Worm (Caenorhabditis elegans) whole organism, late embryonic: ENCODE data around the gene wht-4.

ENCODE experiments used
- C08G9.2 ChIP-seq: sonication (generic microtip); optimal IDR thresholded peaks from 2 replicates; lab custom pipeline; 2016; ENCODE audit warnings: mild to moderate bottlenecking, missing genetic modification characterization, moderate library complexity, missing compliant biosample characterization
- F13H6.1 ChIP-seq: sonication (generic microtip); optimal IDR thresholded peaks from 2 replicates; lab custom pipeline; 2016; ENCODE audit warnings: missing genetic modification characterization, missing compliant biosample characterization
- K02D7.2 ChIP-seq: sonication (generic microtip); optimal IDR thresholded peaks from 2 replicates; lab custom pipeline; 2017; ENCODE audit warnings: mild to moderate bottlenecking, missing genetic modification characterization, missing compliant biosample characterization
- K09A11.1 ChIP-seq: sonication (generic microtip); optimal IDR thresholded peaks from 2 replicates; lab custom pipeline; 2017; ENCODE audit warnings: antibody characterized with exemption, mild to moderate bottlenecking, missing genetic modification characterization, missing compliant biosample characterization; ENCODE audit not compliant: insufficient read depth
- ahr-1 ChIP-seq: sonication (generic microtip); optimal IDR thresholded peaks from 2 replicates; lab custom pipeline; 2016; ENCODE audit warnings: missing genetic modification characterization, missing compliant biosample characterization
- ama-1 ChIP-seq: fragments of 150-350 bp; optimal IDR thresholded peaks from 2 replicates; lab custom pipeline; 2014
- ceh-14 ChIP-seq: sonication (generic microtip); optimal IDR thresholded peaks from 2 replicates; lab custom pipeline; 2016; ENCODE audit warnings: missing genotype, missing genetic modification characterization, missing compliant biosample characterization
- ceh-18 ChIP-seq: sonication (generic microtip); optimal IDR thresholded peaks from 2 replicates; lab custom pipeline; 2016; ENCODE audit warnings: missing genetic modification characterization, missing compliant biosample characterization
- ceh-19 ChIP-seq: fragments of 200-800 bp; sonication (Bioruptor generic); optimal IDR thresholded peaks from 2 replicates; lab custom pipeline; 2018; ENCODE audit warnings: mild to moderate bottlenecking, missing genetic modification characterization, missing compliant biosample characterization
- ceh-2 ChIP-seq: sonication (generic microtip); optimal IDR thresholded peaks from 2 replicates; lab custom pipeline; 2016; ENCODE audit warnings: missing genotype, missing genetic modification characterization, missing compliant biosample characterization
- ceh-22 ChIP-seq: sonication (generic microtip); optimal IDR thresholded peaks from 2 replicates; lab custom pipeline; 2017; ENCODE audit warnings: missing biosample characterization, missing genetic modification characterization
- ceh-30 ChIP-seq: fragments of 150-350 bp; optimal IDR thresholded peaks from 2 replicates; lab custom pipeline; 2014; ENCODE audit warnings: missing biosample characterization, missing genetic modification characterization
- ceh-31 ChIP-seq: sonication (generic microtip); optimal IDR thresholded peaks from 2 replicates; lab custom pipeline; 2016; ENCODE audit warnings: missing genetic modification characterization, missing compliant biosample characterization
- ceh-6 ChIP-seq: fragments of 200-800 bp; sonication (Bioruptor generic); optimal IDR thresholded peaks from 2 replicates; lab custom pipeline; 2018; ENCODE audit warnings: mild to moderate bottlenecking, missing genetic modification characterization, missing compliant biosample characterization
- ceh-9 ChIP-seq: sonication (generic microtip); optimal IDR thresholded peaks from 2 replicates; lab custom pipeline; 2016; ENCODE audit warnings: mild to moderate bottlenecking, missing genetic modification characterization, inconsistent platforms, missing compliant biosample characterization
- dve-1 ChIP-seq: sonication (generic microtip); optimal IDR thresholded peaks from 2 replicates; lab custom pipeline; 2017; ENCODE audit warnings: antibody characterized with exemption, mild to moderate bottlenecking, missing genetic modification characterization, missing compliant biosample characterization
- elt-4 ChIP-seq: sonication (generic microtip); optimal IDR thresholded peaks from 2 replicates; lab custom pipeline; 2016; ENCODE audit warnings: missing genetic modification characterization, missing compliant biosample characterization
- ets-4 ChIP-seq: sonication (generic microtip); optimal IDR thresholded peaks from 2 replicates; lab custom pipeline; 2016; ENCODE audit warnings: missing genetic modification characterization, missing compliant biosample characterization
- hlh-13 ChIP-seq: fragments of 200-800 bp; sonication (Bioruptor generic); optimal IDR thresholded peaks from 2 replicates; lab custom pipeline; 2018; ENCODE audit warnings: mild to moderate bottlenecking, missing genetic modification characterization, missing compliant biosample characterization
- hlh-15 ChIP-seq: sonication (generic microtip); optimal IDR thresholded peaks from 2 replicates; lab custom pipeline; 2016; ENCODE audit warnings: missing genetic modification characterization, missing compliant biosample characterization
- lin-11 ChIP-seq: fragments of 200-800 bp; sonication (Bioruptor generic); optimal IDR thresholded peaks from 2 replicates; lab custom pipeline; 2018; ENCODE audit warnings: mild to moderate bottlenecking, missing genetic modification characterization, missing compliant biosample characterization
- mec-3 ChIP-seq: sonication (generic microtip); optimal IDR thresholded peaks from 2 replicates; lab custom pipeline; 2016; ENCODE audit warnings: borderline replicate concordance, missing genetic modification characterization, missing compliant biosample characterization
- nfya-1 ChIP-seq: sonication (generic microtip); optimal IDR thresholded peaks from 2 replicates; lab custom pipeline; 2017; ENCODE audit warnings: missing genetic modification characterization, mild to moderate bottlenecking, missing compliant biosample characterization, antibody characterized with exemption, moderate library complexity
- nhr-232 ChIP-seq: sonication (generic microtip); optimal IDR thresholded peaks from 2 replicates; lab custom pipeline; 2016; ENCODE audit warnings: missing genetic modification characterization, missing compliant biosample characterization
- npax-4 ChIP-seq: sonication (generic microtip); optimal IDR thresholded peaks from 2 replicates; lab custom pipeline; 2016; ENCODE audit warnings: missing genetic modification characterization, missing compliant biosample characterization
- odd-2 ChIP-seq: sonication (generic microtip); optimal IDR thresholded peaks from 2 replicates; lab custom pipeline; 2017; ENCODE audit warnings: antibody characterized with exemption, mild to moderate bottlenecking, missing genetic modification characterization, missing compliant biosample characterization
- pag-3 ChIP-seq: sonication (generic microtip); optimal IDR thresholded peaks from 2 replicates; lab custom pipeline; 2016; ENCODE audit warnings: missing compliant biosample characterization, missing genetic modification characterization, borderline replicate concordance
- pax-1 ChIP-seq: fragments of 150-350 bp; optimal IDR thresholded peaks from 2 replicates; lab custom pipeline; 2014; ENCODE audit warnings: missing biosample characterization, missing genetic modification characterization
- sdc-2 ChIP-seq: sonication (generic microtip); optimal IDR thresholded peaks from 2 replicates; lab custom pipeline; 2016; ENCODE audit warnings: missing genotype, missing genetic modification characterization, missing compliant biosample characterization
- sox-2 ChIP-seq: fragments of 200-800 bp; sonication (Bioruptor generic); IDR thresholded peaks from 2 replicates; pipeline ENCODE4 v1.3.6; 2022; ENCODE audit warnings: missing genetic modification reagents, missing genetic modification characterization, missing compliant biosample characterization
- syd-9 ChIP-seq: sonication (generic microtip); optimal IDR thresholded peaks from 2 replicates; lab custom pipeline; 2016; ENCODE audit warnings: mild to moderate bottlenecking, missing genetic modification characterization, moderate library complexity, missing compliant biosample characterization
- tbx-2 ChIP-seq: sonication (generic microtip); optimal IDR thresholded peaks from 2 replicates; lab custom pipeline; 2016; ENCODE audit warnings: missing genetic modification characterization, missing compliant biosample characterization
- ttx-3 ChIP-seq: sonication (generic microtip); optimal IDR thresholded peaks from 2 replicates; lab custom pipeline; 2016; ENCODE audit warnings: missing genetic modification reagents, missing genetic modification characterization, missing compliant biosample characterization
- unc-86 ChIP-seq: sonication (generic microtip); optimal IDR thresholded peaks from 2 replicates; lab custom pipeline; 2016; ENCODE audit warnings: missing genetic modification characterization, missing compliant biosample characterization
- zip-5 ChIP-seq: sonication (generic microtip); optimal IDR thresholded peaks from 2 replicates; lab custom pipeline; 2016; ENCODE audit warnings: missing genetic modification characterization, missing compliant biosample characterization
- ztf-16 ChIP-seq: sonication (generic microtip); optimal IDR thresholded peaks from 2 replicates; lab custom pipeline; 2017; ENCODE audit warnings: missing genetic modification characterization, missing compliant biosample characterization

Gene wht-4

ce11 chrII:3244070-3244469, 34.7 kb upstream of the wht-4 start, which contains the start of gene C17F4.12:
Gene C17F4.12 (minus strand): TSS chrII:3244170.
- TF ChIP-seq unc-86 = no peak
- no peak for TF ChIP-seq npax-4 (tag; lab: Kevin White, UChicago)
- no peak for TF ChIP-seq ceh-6
- no peak for TF ChIP-seq F13H6.1 (tag; lab: Kevin White, UChicago)
- TF ChIP-seq ceh-9 (tag; lab: Kevin White, UChicago) = no peak
- no peak for TF ChIP-seq pax-1 (tag; lab: Kevin White, UChicago)
- TF ChIP-seq mec-3 (tag; lab: Kevin White, UChicago) = no peak
- no peak for TF ChIP-seq K02D7.2 (tag; lab: Kevin White, UChicago)
- no peak for TF ChIP-seq syd-9 (tag; lab: Kevin White, UChicago)
- no peak for TF ChIP-seq nfya-1
- no peak for TF ChIP-seq C08G9.2 (tag; lab: Kevin White, UChicago)

DNA sequence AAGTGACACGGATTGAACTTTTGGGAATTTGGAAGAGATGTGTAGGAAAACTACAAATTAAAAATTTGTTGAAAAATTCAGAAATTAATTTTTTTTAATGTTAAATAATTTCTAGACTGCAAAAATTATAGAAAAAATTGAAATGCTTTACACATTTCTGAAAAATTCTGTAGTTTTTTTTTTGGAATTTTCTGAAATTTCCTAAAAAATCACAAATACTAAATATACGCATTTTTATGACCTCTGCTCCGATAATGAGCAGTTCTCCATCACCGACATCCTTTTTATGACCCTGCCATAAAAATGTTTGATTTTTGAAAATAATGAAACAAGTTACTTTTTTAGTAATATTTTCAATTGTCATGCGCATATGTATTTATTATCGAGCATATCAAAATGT, 34.0 kb upstream of the wht-4 start:
- no peak for TF ChIP-seq nhr-232 (tag; lab: Kevin White, UChicago)
- TF ChIP-seq ztf-16 (tag; lab: Kevin White, UChicago) = no peak
- no peak for TF ChIP-seq pax-1 (tag; lab: Kevin White, UChicago)
- TF ChIP-seq hlh-15 (tag; lab: Kevin White, UChicago) = no peak
- no peak for TF ChIP-seq ceh-22 (tag; lab: Kevin White, UChicago)
- no peak for TF ChIP-seq K02D7.2 (tag; lab: Kevin White, UChicago)
- no peak for TF ChIP-seq F13H6.1 (tag; lab: Kevin White, UChicago)
- no peak for TF ChIP-seq K09A11.1
- no peak for TF ChIP-seq elt-4 (tag; lab: Kevin White, UChicago)
- TF ChIP-seq sdc-2 (tag; lab: Kevin White, UChicago) = no peak
- TF ChIP-seq ahr-1 = no peak
- no peak for TF ChIP-seq odd-2 (tag; lab: Kevin White, UChicago)
- no peak for TF ChIP-seq sox-2
- TF ChIP-seq lin-11 = no peak

DNA sequence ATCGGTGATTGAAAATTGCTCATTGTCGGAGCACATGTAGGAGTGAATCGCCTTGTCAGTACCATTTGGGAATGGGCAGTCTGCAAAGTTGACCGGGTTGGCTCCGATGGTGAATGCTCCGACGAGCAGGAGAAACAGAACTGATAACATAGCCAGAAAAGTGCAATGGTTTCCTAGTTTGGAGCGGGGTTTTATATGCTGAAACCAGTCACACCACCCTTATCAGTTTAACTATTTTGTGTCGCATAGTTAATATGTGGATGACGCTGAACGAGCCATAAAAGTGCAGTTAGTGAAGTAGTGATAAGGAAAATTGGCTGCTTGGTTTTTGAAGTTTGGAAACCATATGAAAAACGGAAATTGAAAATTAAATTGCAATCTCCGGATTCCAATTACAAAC, 32.9 kb upstream of the wht-4 start, which contains the start of gene C17F4.7:
C17F4.7 (minus strand) TSS at position 180 of the 400 bp plus-strand sequence.
- TF ChIP-seq hlh-13 = no peak
- TF ChIP-seq ceh-19 (GFP tag; lab: Kevin White, UChicago) = no peak
- no peak for TF ChIP-seq pax-1 (tag; lab: Kevin White, UChicago)
- TF ChIP-seq dve-1 = no peak
- no peak for TF ChIP-seq tbx-2 (tag; lab: Kevin White, UChicago)
- TF ChIP-seq ceh-14 = no peak
- no peak for TF ChIP-seq K02D7.2 (tag; lab: Kevin White, UChicago)

ce11 chrII:3247556-3247955, 31.2 kb upstream of the wht-4 start:
- TF ChIP-seq elt-4 (tag; lab: Kevin White, UChicago) (no peak), ceh-14 (no peak), C08G9.2 (tag; lab: Kevin White, UChicago) (no peak), pag-3 (tag; lab: Kevin White, UChicago) (no peak), mec-3 (tag; lab: Kevin White, UChicago) (no peak), nfya-1 (no peak), ceh-18 (tag; lab: Kevin White, UChicago) (no peak), ahr-1 (no peak), lin-11 (no peak), K09A11.1 (no peak), unc-86 (no peak), npax-4 (tag; lab: Kevin White, UChicago) (no peak)

ce11 chrII:3248043-3248718, 30.6 kb upstream of the wht-4 start, which contains the start of the genes fbxc-50 and C17F4.2:
Gene fbxc-50 (minus strand): TSS chrII:3248123.
Gene C17F4.2 (plus strand): TSS chrII:3248668.
- TF ChIP-seq zip-5 = no peak

ce11 chrII:3249406-3249805, 29.3 kb upstream of the wht-4 start, which contains the start of gene clec-124:
Gene clec-124 (plus strand): TSS chrII:3249706.
- no peak for TF ChIP-seq sdc-2 (tag; lab: Kevin White, UChicago)
- TF ChIP-seq ets-4 (tag; lab: Kevin White, UChicago) = no peak
- TF ChIP-seq ztf-16 (tag; lab: Kevin White, UChicago) = no peak
- no peak for TF ChIP-seq K02D7.2 (tag; lab: Kevin White, UChicago)
- no peak for TF ChIP-seq ceh-2 (tag; lab: Kevin White, UChicago)
- no peak for TF ChIP-seq ttx-3 (tag; lab: Kevin White, UChicago)
- TF ChIP-seq ama-1 (lab: Kevin White, UChicago) = no peak
- TF ChIP-seq ceh-31 = no peak
- TF ChIP-seq zip-5 = no peak
- TF ChIP-seq ceh-30 (tag; lab: Kevin White, UChicago) = no peak
